Worm (Caenorhabditis elegans) whole organism, L4/young adult: ENCODE measurements around the gene F55G7.5.

Experiments used
- W03F9.2 ChIP-seq: fragments of 150-350 bp; optimal IDR thresholded peaks from 2 replicates; lab custom pipeline; 2014; ENCODE audit warnings: missing biosample characterization, missing genetic modification characterization
- dao-5 ChIP-seq: sonication (generic microtip); optimal IDR thresholded peaks from 2 replicates; lab custom pipeline; 2016; ENCODE audit warnings: missing genotype, missing genetic modification characterization, moderate library complexity, missing compliant biosample characterization
- him-1 ChIP-seq: sonication (generic microtip); optimal IDR thresholded peaks from 2 replicates; lab custom pipeline; 2016; ENCODE audit warnings: missing genotype, missing genetic modification reagents, missing genetic modification characterization, missing compliant biosample characterization

The F55G7.5 gene

ce11 chrX:11938826-11939225 lies at the start of gene F55G7.5:
Gene F55G7.5, minus strand, starts transcription at chrX:11938926.
- TF ChIP-seq W03F9.2 (no peak), dao-5 (tag; lab: Kevin White, UChicago) (no peak), him-1 (tag; lab: Kevin White, UChicago) (no peak)

- no peak for TF ChIP-seq dao-5 (tag; lab: Kevin White, UChicago)
- no peak for TF ChIP-seq W03F9.2
- no peak for TF ChIP-seq him-1 (tag; lab: Kevin White, UChicago)
These were observed 49.2 kb upstream of the F55G7.5 start, which contains the start of gene C49F5.6 for ce11 chrX:11987900-11988364. Gene C49F5.6, plus strand, starts transcription at chrX:11988314.

DNA sequence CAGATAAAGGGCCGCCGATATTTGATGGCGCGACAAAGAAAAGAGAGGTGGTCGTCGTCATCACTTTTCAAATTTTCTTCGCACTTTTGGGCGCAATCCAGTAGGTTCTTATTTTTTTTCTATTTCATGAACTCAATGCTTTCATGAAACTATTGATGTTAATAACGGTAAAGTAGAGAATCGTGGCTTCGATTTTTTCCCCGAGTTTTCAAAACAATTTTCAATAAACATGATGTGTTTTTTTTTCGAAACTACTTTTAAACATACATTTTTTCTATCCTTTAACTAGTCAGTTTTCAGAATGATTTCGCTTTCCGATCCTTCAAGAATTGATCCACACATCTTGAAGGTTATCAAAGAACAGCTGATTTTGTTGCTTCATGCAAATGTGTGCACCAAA lies 47.2 kb upstream of the F55G7.5 start, which contains the start of gene C49F5.5:
C49F5.5 (plus strand) TSS at position 301 of the 400 bp plus-strand sequence.
- TF ChIP-seq dao-5 (tag; lab: Kevin White, UChicago) (no peak), W03F9.2 (no peak), him-1 (tag; lab: Kevin White, UChicago) (no peak)

- TF ChIP-seq him-1 (tag; lab: Kevin White, UChicago) (no peak), W03F9.2 (no peak), dao-5 (tag; lab: Kevin White, UChicago) (no peak)
These were observed 44.9 kb upstream of the F55G7.5 start, which contains the start of gene C49F5.3 for ce11 chrX:11983576-11984061. Gene C49F5.3, minus strand, starts transcription at chrX:11983626.

- TF ChIP-seq dao-5 (tag; lab: Kevin White, UChicago) (no peak), W03F9.2 (no peak), him-1 (tag; lab: Kevin White, UChicago) (no peak)
These were observed 43.3 kb upstream of the F55G7.5 start, which contains the start of gene nhr-167 for ce11 chrX:11982065-11982464. Gene nhr-167, minus strand, starts transcription at chrX:11982085.

- TF ChIP-seq dao-5 (tag; lab: Kevin White, UChicago) (no peak), him-1 (tag; lab: Kevin White, UChicago) (no peak), W03F9.2 (no peak)
These were observed 35.9 kb upstream of the F55G7.5 start, which contains the start of gene set-6 for ce11 chrX:11974629-11975085. Gene set-6, minus strand, starts transcription at chrX:11974679.

ce11 chrX:11971323-11971722 lies 32.6 kb upstream of the F55G7.5 start:
- TF ChIP-seq him-1 (tag; lab: Kevin White, UChicago): no peak
- TF ChIP-seq dao-5 (tag; lab: Kevin White, UChicago): no peak
- TF ChIP-seq W03F9.2: no peak

DNA sequence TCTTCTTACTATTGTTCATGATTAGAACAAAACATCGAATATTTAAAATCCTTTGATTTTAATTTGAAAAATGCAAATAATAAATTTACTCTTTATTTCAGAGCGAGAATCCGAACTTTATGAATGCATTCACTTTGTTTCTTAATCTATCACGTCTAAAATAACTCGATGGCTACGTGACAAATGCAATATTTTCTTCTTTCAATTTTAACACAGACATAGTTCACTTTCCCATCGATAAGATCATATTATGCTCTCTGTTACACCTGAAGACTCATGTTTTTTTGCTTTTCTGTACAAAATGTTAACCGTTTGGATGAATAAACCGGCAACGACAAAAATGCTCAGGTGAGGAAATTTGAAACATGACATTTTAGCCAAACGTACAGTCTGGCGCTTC lies 30.8 kb upstream of the F55G7.5 start:
- TF ChIP-seq him-1 (tag; lab: Kevin White, UChicago) (no peak), dao-5 (tag; lab: Kevin White, UChicago) (no peak), W03F9.2 (no peak)

ce11 chrX:11969085-11969484 lies 30.4 kb upstream of the F55G7.5 start:
- TF ChIP-seq dao-5 (tag; lab: Kevin White, UChicago): no peak
- no peak for TF ChIP-seq him-1 (tag; lab: Kevin White, UChicago)
- no peak for TF ChIP-seq W03F9.2

DNA sequence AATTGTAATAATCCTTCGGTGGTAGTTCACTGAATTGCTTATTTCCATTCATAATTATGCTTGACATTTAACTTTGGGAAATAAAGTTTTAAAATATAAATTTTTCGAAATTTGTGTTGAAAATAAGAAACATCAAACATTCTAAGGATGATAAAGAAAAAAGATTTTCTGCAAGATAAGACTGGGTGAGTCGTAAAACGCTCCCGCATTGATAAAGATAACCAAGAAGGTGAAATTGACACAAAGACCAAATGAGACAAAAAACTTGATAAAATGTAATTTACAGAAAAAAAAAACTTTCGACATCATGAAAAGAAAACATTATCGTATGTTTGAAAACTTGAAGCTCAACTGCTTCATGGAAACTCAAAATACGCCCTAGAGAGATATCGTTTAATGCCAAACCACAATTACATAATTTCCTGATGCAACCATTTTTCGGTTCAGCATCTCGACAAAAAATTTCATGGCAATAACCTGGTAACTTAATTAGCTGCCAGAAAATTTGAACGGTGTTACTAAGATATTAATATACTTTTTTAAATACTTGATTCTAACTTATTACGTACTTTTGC lies 29.4 kb upstream of the F55G7.5 start:
- TF ChIP-seq him-1 (tag; lab: Kevin White, UChicago) (no peak), dao-5 (tag; lab: Kevin White, UChicago) (no peak), W03F9.2 (no peak)

DNA sequence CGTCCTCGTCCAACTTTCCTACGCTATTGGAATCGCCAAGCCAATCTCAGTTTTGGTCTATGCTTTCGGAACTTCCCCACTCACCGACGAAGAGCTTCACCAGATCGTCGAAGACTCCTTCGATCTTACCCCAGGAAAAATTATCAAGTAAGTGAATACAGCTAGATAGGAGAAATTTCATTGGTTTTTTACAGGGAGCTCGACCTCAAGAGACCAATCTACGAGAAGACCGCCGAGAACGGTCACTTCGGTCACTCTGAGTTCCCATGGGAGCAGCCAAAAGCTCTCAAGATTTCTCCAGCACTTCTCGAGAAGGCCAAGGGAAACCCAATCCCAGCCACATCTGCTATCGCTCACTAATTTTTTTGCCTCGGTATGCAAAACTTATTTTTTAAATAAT lies 28.3 kb upstream of the F55G7.5 start:
- TF ChIP-seq dao-5 (tag; lab: Kevin White, UChicago) (no peak), W03F9.2 (no peak), him-1 (tag; lab: Kevin White, UChicago) (no peak)

- no peak for TF ChIP-seq him-1 (tag; lab: Kevin White, UChicago)
- TF ChIP-seq dao-5 (tag; lab: Kevin White, UChicago): no peak
- TF ChIP-seq W03F9.2: no peak
These were observed 27.1 kb upstream of the F55G7.5 start, which contains the start of gene sams-1 for ce11 chrX:11965663-11966304. Gene sams-1, plus strand, starts transcription at chrX:11965962.

DNA sequence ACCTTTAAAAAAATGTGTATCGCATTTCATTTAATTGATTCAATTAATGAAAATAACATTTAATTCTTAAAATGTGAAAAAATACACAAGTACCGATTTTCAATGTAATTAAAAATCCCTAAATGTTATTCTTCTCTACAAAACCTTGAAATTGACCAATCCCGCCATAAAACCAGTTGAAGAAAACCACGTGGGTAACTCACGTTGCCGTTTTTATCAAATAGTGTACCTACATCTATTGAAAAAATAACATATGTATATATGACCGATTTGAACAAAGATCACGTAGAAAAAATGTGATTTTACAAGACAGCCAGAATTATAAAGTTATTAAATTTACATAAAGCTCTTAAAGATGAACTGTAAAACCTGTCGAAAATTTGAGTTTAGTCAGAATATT lies 26.4 kb upstream of the F55G7.5 start:
- TF ChIP-seq W03F9.2: no peak
- no peak for TF ChIP-seq dao-5 (tag; lab: Kevin White, UChicago)

DNA sequence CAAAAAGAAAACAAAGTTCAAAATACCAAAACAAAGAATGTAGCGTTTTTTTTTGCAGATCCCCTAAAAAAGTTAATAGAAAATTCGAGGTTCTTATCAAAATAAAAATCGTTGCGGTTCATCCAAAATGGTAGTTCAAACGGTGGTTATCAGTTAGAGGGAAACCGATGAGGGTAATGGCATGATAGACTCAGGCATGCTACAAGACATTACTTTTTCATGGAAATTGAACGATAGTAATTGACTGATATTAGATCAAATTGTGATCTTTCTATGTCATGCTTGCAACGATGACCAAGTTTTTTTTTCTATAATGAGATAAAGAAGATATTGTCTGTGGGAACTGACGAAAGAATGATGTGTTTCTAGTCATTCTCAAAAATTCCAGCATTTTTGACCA lies 25.8 kb upstream of the F55G7.5 start:
- TF ChIP-seq him-1 (tag; lab: Kevin White, UChicago) (no peak), dao-5 (tag; lab: Kevin White, UChicago) (no peak), W03F9.2 (no peak)
